Fruit fly (Drosophila melanogaster) whole organism, embryonic: ENCODE measurements around the gene CG33669.

Experiments used
- Blimp-1 ChIP-seq: fragments of 200-800 bp; sonication (Bioruptor generic); optimal IDR thresholded peaks from 3 replicates; lab custom pipeline; 2018; ENCODE audit warnings: missing biosample characterization, missing genetic modification characterization, mild to moderate bottlenecking, moderate library complexity, missing genetic modification reagents
- CG1024 ChIP-seq: fragments of 200-800 bp; sonication (Bioruptor generic); IDR thresholded peaks from 2 replicates; pipeline ENCODE4 v1.3.6; 2022; ENCODE audit warnings: missing biosample characterization, missing genetic modification characterization
- CG10431 ChIP-seq: fragments of 200-800 bp; sonication (Bioruptor generic); optimal IDR thresholded peaks from 3 replicates; lab custom pipeline; 2018; ENCODE audit warnings: missing biosample characterization, mild to moderate bottlenecking, missing genetic modification characterization
- CG10543 ChIP-seq: fragments of 200-800 bp; sonication (Bioruptor generic); optimal IDR thresholded peaks from 3 replicates; lab custom pipeline; 2017; ENCODE audit warnings: missing biosample characterization, mild to moderate bottlenecking, missing genetic modification characterization, moderate library complexity
- CG11560 ChIP-seq: fragments of 200-800 bp; sonication (Bioruptor generic); IDR thresholded peaks from 3 replicates; pipeline ENCODE4 v1.3.6; 2022; ENCODE audit warnings: missing biosample characterization, missing genetic modification characterization
- CG11695 ChIP-seq: fragments of 200-800 bp; sonication (Bioruptor generic); IDR thresholded peaks from 3 replicates; pipeline ENCODE4 v1.3.6; 2022; ENCODE audit warnings: missing biosample characterization, missing genetic modification characterization
- CG12155 ChIP-seq: fragments of 200-800 bp; sonication (Bioruptor generic); optimal IDR thresholded peaks from 3 replicates; lab custom pipeline; 2016; ENCODE audit warnings: missing biosample characterization, missing genetic modification characterization
- CG1529 ChIP-seq: fragments of 200-800 bp; sonication (Bioruptor generic); optimal IDR thresholded peaks from 3 replicates; lab custom pipeline; 2018; ENCODE audit warnings: missing biosample characterization, missing genetic modification characterization
- CG15479 ChIP-seq: fragments of 200-800 bp; sonication (Bioruptor generic); optimal IDR thresholded peaks from 3 replicates; lab custom pipeline; 2019; ENCODE audit warnings: missing biosample characterization, mild to moderate bottlenecking, missing genetic modification characterization, moderate library complexity
- CG15601 ChIP-seq: fragments of 200-800 bp; sonication (Bioruptor generic); optimal IDR thresholded peaks from 3 replicates; lab custom pipeline; 2019; ENCODE audit warnings: missing biosample characterization, mild to moderate bottlenecking, missing genetic modification characterization, moderate library complexity
- CG1602 ChIP-seq: fragments of 200-800 bp; sonication (Bioruptor generic); optimal IDR thresholded peaks from 3 replicates; lab custom pipeline; 2016; ENCODE audit warnings: missing biosample characterization, missing genetic modification characterization
- CG1603 ChIP-seq: fragments of 200-800 bp; sonication (Bioruptor generic); optimal IDR thresholded peaks from 2 replicates; lab custom pipeline; 2019; ENCODE audit warnings: missing biosample characterization, mild to moderate bottlenecking, missing genetic modification characterization, moderate library complexity
- CG18011 ChIP-seq: fragments of 200-800 bp; sonication (Bioruptor generic); optimal IDR thresholded peaks from 2 replicates; lab custom pipeline; 2017; ENCODE audit warnings: missing biosample characterization, missing genetic modification characterization, mild to moderate bottlenecking, moderate library complexity, missing genotype
- CG1832 ChIP-seq: fragments of 200-800 bp; sonication (Bioruptor generic); optimal IDR thresholded peaks from 2 replicates; lab custom pipeline; 2017; ENCODE audit warnings: missing biosample characterization, mild to moderate bottlenecking, missing genetic modification characterization, inconsistent platforms
- CG2202 ChIP-seq: fragments of 200-800 bp; sonication (Bioruptor generic); optimal IDR thresholded peaks from 2 replicates; lab custom pipeline; 2018; ENCODE audit warnings: missing biosample characterization, mild to moderate bottlenecking, missing genetic modification characterization
- CG3163 ChIP-seq: fragments of 200-800 bp; sonication (Bioruptor generic); optimal IDR thresholded peaks from 3 replicates; lab custom pipeline; 2016; ENCODE audit warnings: missing biosample characterization, missing genetic modification characterization
- CG3281 ChIP-seq: fragments of 200-800 bp; sonication (Bioruptor generic); optimal IDR thresholded peaks from 3 replicates; lab custom pipeline; 2017; ENCODE audit warnings: missing biosample characterization, mild to moderate bottlenecking, missing genetic modification characterization
- CG34376 ChIP-seq: fragments of 200-800 bp; sonication (Bioruptor generic); optimal IDR thresholded peaks from 2 replicates; lab custom pipeline; 2018; ENCODE audit warnings: missing biosample characterization, mild to moderate bottlenecking, missing genetic modification characterization
- CG3847 ChIP-seq: fragments of 200-800 bp; sonication (Bioruptor generic); IDR thresholded peaks from 2 replicates; pipeline ENCODE4 v1.3.6; 2022; ENCODE audit warnings: missing biosample characterization, missing genetic modification characterization
- CG4404 ChIP-seq: fragments of 200-800 bp; sonication (Bioruptor generic); IDR thresholded peaks from 2 replicates; pipeline ENCODE4 v1.3.6; 2022; ENCODE audit warnings: missing biosample characterization, missing genetic modification characterization
- CG4424 ChIP-seq: fragments of 200-800 bp; sonication (Bioruptor generic); optimal IDR thresholded peaks from 3 replicates; lab custom pipeline; 2016; ENCODE audit warnings: missing biosample characterization, missing genetic modification characterization
- CG4854 ChIP-seq: fragments of 200-800 bp; sonication (Bioruptor generic); optimal IDR thresholded peaks from 2 replicates; lab custom pipeline; 2016; ENCODE audit warnings: missing biosample characterization, missing genetic modification characterization, inconsistent platforms
- CG6272 ChIP-seq: fragments of 200-800 bp; sonication (Bioruptor generic); IDR thresholded peaks from 2 replicates; pipeline ENCODE4 v1.3.6; 2022; ENCODE audit warnings: missing biosample characterization, missing genetic modification characterization
- CG7556 ChIP-seq: fragments of 200-800 bp; sonication (Bioruptor generic); optimal IDR thresholded peaks from 2 replicates; lab custom pipeline; 2017; ENCODE audit warnings: missing biosample characterization, mild to moderate bottlenecking, missing genetic modification characterization
- CG8359 ChIP-seq: fragments of 200-800 bp; sonication (Bioruptor generic); optimal IDR thresholded peaks from 2 replicates; lab custom pipeline; 2017; ENCODE audit warnings: missing biosample characterization, mild to moderate bottlenecking, missing genetic modification characterization, borderline replicate concordance
- Chrac-16 ChIP-seq: fragments of 200-800 bp; sonication (Bioruptor generic); optimal IDR thresholded peaks from 3 replicates; lab custom pipeline; 2016; ENCODE audit warnings: missing biosample characterization, missing genetic modification characterization
- CkIIα-i1 ChIP-seq: fragments of 200-800 bp; sonication (Bioruptor generic); IDR thresholded peaks from 2 replicates; pipeline ENCODE4 v1.3.6; 2022; ENCODE audit warnings: missing biosample characterization, missing genetic modification characterization
- CrebB ChIP-seq: fragments of 200-800 bp; sonication (Bioruptor generic); optimal IDR thresholded peaks from 3 replicates; lab custom pipeline; 2018; ENCODE audit warnings: missing biosample characterization, mild to moderate bottlenecking, missing genetic modification characterization
- D ChIP-seq, 2 experiments: fragments of 200-800 bp in 1 of 2; fragments of >200 bp in 1 of 2; sonication (Bioruptor generic) in 1 of 2; optimal IDR thresholded peaks; 2 replicates in 1 of 2; 3 replicates in 1 of 2; lab custom pipeline; 2017; ENCODE audit warnings: mild to moderate bottlenecking in 1 of 2, missing biosample characterization in 1 of 2, missing genetic modification characterization in 1 of 2, missing genetic modification reagents in 1 of 2
- Dp ChIP-seq: fragments of 200-800 bp; sonication (Bioruptor generic); optimal IDR thresholded peaks from 2 replicates; lab custom pipeline; 2018; ENCODE audit warnings: missing biosample characterization, mild to moderate bottlenecking, missing genetic modification characterization, moderate library complexity
- ERR ChIP-seq: fragments of 200-800 bp; sonication (Bioruptor generic); optimal IDR thresholded peaks from 2 replicates; lab custom pipeline; 2016; ENCODE audit warnings: missing biosample characterization, missing genetic modification characterization
- Ets65A ChIP-seq: fragments of 200-800 bp; sonication (Bioruptor generic); peaks from one replicate; lab custom pipeline; 2016; ENCODE audit warnings: missing biosample characterization, missing genetic modification characterization
- HmgD ChIP-seq: fragments of 200-800 bp; sonication (Bioruptor generic); optimal IDR thresholded peaks from 3 replicates; lab custom pipeline; 2016; ENCODE audit warnings: missing biosample characterization, missing genetic modification characterization
- Max ChIP-seq: fragments of 200-800 bp; sonication (Bioruptor generic); optimal IDR thresholded peaks from 2 replicates; lab custom pipeline; 2016; ENCODE audit warnings: missing biosample characterization, mild to moderate bottlenecking, missing genetic modification characterization
- Mrtf ChIP-seq: fragments of 200-800 bp; sonication (Bioruptor generic); IDR thresholded peaks from 3 replicates; pipeline ENCODE4 v1.3.6; 2022; ENCODE audit warnings: missing biosample characterization, missing genetic modification characterization
- NC2α ChIP-seq: fragments of 200-800 bp; sonication (Bioruptor generic); optimal IDR thresholded peaks from 2 replicates; lab custom pipeline; 2016; ENCODE audit warnings: missing biosample characterization, missing genetic modification characterization
- Nf-YB ChIP-seq: fragments of 200-800 bp; sonication (Bioruptor generic); optimal IDR thresholded peaks from 3 replicates; lab custom pipeline; 2019; ENCODE audit warnings: missing biosample characterization, mild to moderate bottlenecking, missing genetic modification characterization, moderate library complexity
- Oaz ChIP-seq: fragments of 200-800 bp; sonication (Bioruptor generic); IDR thresholded peaks from 2 replicates; pipeline ENCODE4 v1.3.6; 2022; ENCODE audit warnings: missing biosample characterization, missing genetic modification characterization
- Pdp1 ChIP-seq, 2 experiments: fragments of 200-800 bp; sonication (Bioruptor generic); optimal IDR thresholded peaks; 3 replicates each; lab custom pipeline; 2016; ENCODE audit warnings: missing biosample characterization in 2 of 2, missing genetic modification characterization in 2 of 2, mild to moderate bottlenecking in 1 of 2, moderate library complexity in 1 of 2
- Rfx ChIP-seq: fragments of 200-800 bp; sonication (Bioruptor generic); IDR thresholded peaks from 2 replicates; pipeline ENCODE4 v1.3.6; 2022; ENCODE audit warnings: missing biosample characterization, missing genetic modification characterization
- Trl ChIP-seq, 3 experiments: fragments of >200 bp in 2 of 3; fragments of 200-800 bp in 1 of 3; sonication (Bioruptor generic) in 1 of 3; optimal IDR thresholded peaks; 2 replicates in 1 of 3; 3 replicates in 2 of 3; lab custom pipeline; 2016 to 2017; ENCODE audit warnings: missing biosample characterization in 1 of 3, missing genetic modification characterization in 1 of 3
- Xrp1 ChIP-seq: fragments of 200-800 bp; sonication (Bioruptor generic); IDR thresholded peaks from 2 replicates; pipeline ENCODE4 v1.3.6; 2022; ENCODE audit warnings: missing biosample characterization, missing genetic modification characterization
- dm ChIP-seq: fragments of 200-800 bp; sonication (Bioruptor generic); optimal IDR thresholded peaks from 3 replicates; lab custom pipeline; 2016; ENCODE audit warnings: missing biosample characterization, missing genetic modification characterization
- emc ChIP-seq: fragments of 200-800 bp; sonication (Bioruptor generic); optimal IDR thresholded peaks from 2 replicates; lab custom pipeline; 2016; ENCODE audit warnings: missing biosample characterization, missing genetic modification characterization
- fd96Cb ChIP-seq: fragments of 200-800 bp; sonication (Bioruptor generic); optimal IDR thresholded peaks from 2 replicates; lab custom pipeline; 2018; ENCODE audit warnings: missing biosample characterization, mild to moderate bottlenecking, missing genetic modification characterization, moderate library complexity
- hb ChIP-seq: fragments of 200-800 bp; sonication (Bioruptor generic); IDR thresholded peaks from 3 replicates; pipeline ENCODE4 v1.3.6; 2022; ENCODE audit warnings: missing biosample characterization, missing genetic modification characterization; ENCODE audit not compliant: partially characterized antibody
- lov ChIP-seq, 2 experiments: fragments of 200-800 bp in 1 of 2; fragments of >200 bp in 1 of 2; sonication (Bioruptor generic) in 1 of 2; IDR thresholded peaks in 1 of 2; optimal IDR thresholded peaks in 1 of 2; 2 replicates in 1 of 2; 3 replicates in 1 of 2; pipeline versions ENCODE4 v1.3.6 to Lab custom; 2017 to 2022; ENCODE audit warnings: missing biosample characterization in 1 of 2, missing genetic modification characterization in 1 of 2
- ro ChIP-seq: fragments of 200-800 bp; sonication (Bioruptor generic); IDR thresholded peaks from 2 replicates; pipeline ENCODE4 v1.3.6; 2022; ENCODE audit warnings: missing biosample characterization, missing genetic modification characterization
- tgo ChIP-seq: fragments of 200-800 bp; sonication (Bioruptor generic); IDR thresholded peaks from 3 replicates; pipeline ENCODE4 v1.3.6; 2022; ENCODE audit warnings: missing biosample characterization, missing genetic modification characterization
- trh ChIP-seq: fragments of 200-800 bp; sonication (Bioruptor generic); optimal IDR thresholded peaks from 2 replicates; lab custom pipeline; 2016; ENCODE audit warnings: missing biosample characterization, missing genetic modification characterization
- vnd ChIP-seq: fragments of 200-800 bp; sonication (Bioruptor generic); IDR thresholded peaks from 3 replicates; pipeline ENCODE4 v1.3.6; 2022; ENCODE audit warnings: missing biosample characterization, missing genetic modification characterization; ENCODE audit not compliant: partially characterized antibody
- vvl ChIP-seq: fragments of 200-800 bp; sonication (Bioruptor generic); IDR thresholded peaks from 2 replicates; pipeline ENCODE4 v1.3.6; 2022; ENCODE audit warnings: missing biosample characterization, missing genetic modification characterization

Gene CG33669

dm6 chrX:6354163-6354562, 45.7 kb downstream of the CG33669 start:
- TF ChIP-seq CG3847 (GFP tag; lab: Robert Waterston, UW) (no peak), CG1602 (GFP tag; lab: Kevin White, UChicago) (no peak), CG1529 (GFP tag; lab: Kevin White, UChicago) (no peak), Nf-YB (GFP tag; lab: Kevin White, UChicago) (no peak), CkIIα-i1 (GFP tag; lab: Robert Waterston, UW) (no peak), Rfx (GFP tag; lab: Robert Waterston, UW) (no peak), Blimp-1 (GFP tag; lab: Kevin White, UChicago) (peak; percentile 35), NC2α (GFP tag; lab: Kevin White, UChicago) (no peak), CG12155 (GFP tag; lab: Kevin White, UChicago) (no peak), vvl (GFP tag; lab: Robert Waterston, UW) (peak; percentile 32; the same call in 1 of the 2 replicates), ro (GFP tag; lab: Robert Waterston, UW) (no peak), CG3281 (GFP tag; lab: Kevin White, UChicago) (no peak), vnd (no peak), CG10543 (GFP tag; lab: Kevin White, UChicago) (no peak), Pdp1 (GFP tag; optimal IDR thresholded peaks at IDR 0.05; lab: Kevin White, UChicago) (peak in 1 of 2 experiments; percentile 96), CG7556 (no peak), Oaz (GFP tag; lab: Robert Waterston, UW) (no peak), CG34376 (no peak), Trl (optimal IDR thresholded peaks at IDR 0.05; lab: Kevin White, UChicago) (peak; percentile 49 to 65), Trl (GFP tag; optimal IDR thresholded peaks at IDR 0.05; lab: Kevin White, UChicago) (no peak), CG3163 (GFP tag; lab: Kevin White, UChicago) (peak; percentile 11), CG15601 (tag; lab: Kevin White, UChicago) (no peak), CG1603 (no peak), emc (GFP tag; lab: Kevin White, UChicago) (no peak), CG4424 (GFP tag; lab: Kevin White, UChicago) (no peak), Mrtf (no peak), CG11560 (tag; lab: Robert Waterston, UW) (no peak), CG4404 (no peak), Chrac-16 (GFP tag; lab: Kevin White, UChicago) (no peak), Dp (GFP tag; lab: Kevin White, UChicago) (no peak), tgo (GFP tag; lab: Robert Waterston, UW) (no peak), CG15479 (GFP tag; lab: Kevin White, UChicago) (peak; percentile 11), Ets65A (GFP tag; lab: Kevin White, UChicago) (no peak), CG18011 (no peak), CG1024 (GFP tag; lab: Robert Waterston, UW) (no peak), CG4854 (GFP tag; lab: Kevin White, UChicago) (no peak), HmgD (no peak), Xrp1 (GFP tag; lab: Robert Waterston, UW) (no peak), lov (optimal IDR thresholded peaks at IDR 0.05; lab: Kevin White, UChicago) (no peak), lov (GFP tag; IDR thresholded peaks at IDR 0.05; lab: Robert Waterston, UW) (no peak)

dm6 chrX:6353613-6353986, 46.3 kb downstream of the CG33669 start:
- TF ChIP-seq Max (peak; percentile 60), CG8359 (GFP tag; lab: Kevin White, UChicago) (peak; percentile 55), ERR (GFP tag; lab: Kevin White, UChicago) (no peak), CG2202 (peak; percentile 68), hb (no peak), dm (no peak), trh (GFP tag; lab: Kevin White, UChicago) (peak; percentile 66), CrebB (tag; lab: Kevin White, UChicago) (peak; percentile 73), CG10431 (GFP tag; lab: Kevin White, UChicago) (peak; percentile 70), CG1832 (no peak), fd96Cb (tag; lab: Kevin White, UChicago) (peak; percentile 90), CG11695 (peak; percentile 86), CG6272 (peak; percentile 60; the same call in 1 of the 2 replicates), D (optimal IDR thresholded peaks at IDR 0.05; lab: Kevin White, UChicago) (no peak), D (GFP tag; optimal IDR thresholded peaks at IDR 0.05; lab: Kevin White, UChicago) (peak; percentile 84)
